Fruit fly (Drosophila melanogaster): ENCODE results near the gene GAA1.
A peak's percentile ranks its signal among the peaks of the same experiment; 100 is the strongest.

The GAA1 gene

dm6 chrX:5918499-5919126 is 45.5 kb upstream of the GAA1 start (continued):
- TF ChIP-seq twi (tag; optimal IDR thresholded peaks at IDR 0.05): peak; percentile 95
- TF ChIP-seq HmgZ (tag; optimal IDR thresholded peaks at IDR 0.05): peak; percentile 99
- peak; percentile 94 for TF ChIP-seq D19A (tag; optimal IDR thresholded peaks at IDR 0.05)
- TF ChIP-seq CG11696 (GFP tag; IDR thresholded peaks at IDR 0.05): peak; percentile 95
- TF ChIP-seq CG2116 (GFP tag; optimal IDR thresholded peaks at IDR 0.05): peak; percentile 84
- TF ChIP-seq CG11398 (GFP tag; optimal IDR thresholded peaks at IDR 0.05): peak; percentile 98
- peak; percentile 96 for TF ChIP-seq CG3065 (GFP tag; optimal IDR thresholded peaks at IDR 0.05)
- TF ChIP-seq CG13296 (GFP tag; optimal IDR thresholded peaks at IDR 0.05): peak; percentile 99
- TF ChIP-seq D19B (GFP tag; optimal IDR thresholded peaks at IDR 0.05): peak; percentile 95
- TF ChIP-seq fd3F (GFP tag; optimal IDR thresholded peaks at IDR 0.05): peak; percentile 98
- peak; percentile 99 for TF ChIP-seq Xrp1 (GFP tag; IDR thresholded peaks at IDR 0.05)
- TF ChIP-seq Lpt (GFP tag; optimal IDR thresholded peaks at IDR 0.05): no peak
- peak; percentile 95 for TF ChIP-seq Sox100B (GFP tag; optimal IDR thresholded peaks at IDR 0.05)
- TF ChIP-seq Fer3 (tag; optimal IDR thresholded peaks at IDR 0.05): peak; percentile 99
- peak in 1 of 3 experiments; percentile 95 for TF ChIP-seq lola (GFP tag; optimal IDR thresholded peaks at IDR 0.05)
- peak; percentile 98 for TF ChIP-seq CG10543 (GFP tag; optimal IDR thresholded peaks at IDR 0.05)
- TF ChIP-seq Sin3A (optimal IDR thresholded peaks at IDR 0.05): no peak
- peak; percentile 97 for TF ChIP-seq her (GFP tag; optimal IDR thresholded peaks at IDR 0.05)
- TF ChIP-seq ranshi (GFP tag; IDR thresholded peaks at IDR 0.05): peak; percentile 100
- peak; percentile 100 for TF ChIP-seq CG3726 (GFP tag; IDR thresholded peaks at IDR 0.05)
- peak; percentile 97 for TF ChIP-seq salm (tag; optimal IDR thresholded peaks at IDR 0.05)
- TF ChIP-seq HLH54F (GFP tag; optimal IDR thresholded peaks at IDR 0.05): peak; percentile 99
- TF ChIP-seq hb (GFP tag; IDR thresholded peaks at IDR 0.05; ENCODE audit: partially characterized antibody): peak; percentile 72; the same call in 2 of the 3 replicates
- peak; percentile 100 for TF ChIP-seq Med (GFP tag)
- TF ChIP-seq abd-A (tag; optimal IDR thresholded peaks at IDR 0.05): peak; percentile 93
- peak; percentile 93 for TF ChIP-seq CG6254 (GFP tag; optimal IDR thresholded peaks at IDR 0.05)
- peak; percentile 84 for TF ChIP-seq CG3995 (GFP tag; optimal IDR thresholded peaks at IDR 0.05)
- TF ChIP-seq CG2875 (GFP tag; optimal IDR thresholded peaks at IDR 0.05): peak; percentile 98
- peak; percentile 100 for TF ChIP-seq CG9932 (GFP tag; IDR thresholded peaks at IDR 0.05)
- TF ChIP-seq CG4404 (GFP tag; IDR thresholded peaks at IDR 0.05): peak; percentile 99
- peak; percentile 99 for TF ChIP-seq CG9215 (GFP tag; IDR thresholded peaks at IDR 0.05)
- TF ChIP-seq Sry-δ (GFP tag; optimal IDR thresholded peaks at IDR 0.05): peak; percentile 79
- TF ChIP-seq CG12659 (GFP tag; optimal IDR thresholded peaks at IDR 0.05): peak; percentile 99
- peak; percentile 98 for TF ChIP-seq Ssrp (tag; optimal IDR thresholded peaks at IDR 0.05)
- peak; percentile 82 for TF ChIP-seq CG6791 (GFP tag; IDR thresholded peaks at IDR 0.05; ENCODE audit: partially characterized antibody)
- peak; percentile 98 for TF ChIP-seq Ravus (GFP tag; IDR thresholded peaks at IDR 0.05)
- peak; percentile 95 for TF ChIP-seq CG15514 (GFP tag; optimal IDR thresholded peaks at IDR 0.05)
- TF ChIP-seq Spps (tag; optimal IDR thresholded peaks at IDR 0.05): peak; percentile 94
- TF ChIP-seq sima (GFP tag; optimal IDR thresholded peaks at IDR 0.05): peak; percentile 94
- peak; percentile 92 for TF ChIP-seq CG3163 (GFP tag; optimal IDR thresholded peaks at IDR 0.05)
- TF ChIP-seq CG12155 (GFP tag; optimal IDR thresholded peaks at IDR 0.05): peak; percentile 98
- TF ChIP-seq phol (tag; optimal IDR thresholded peaks at IDR 0.05): peak; percentile 97
- TF ChIP-seq mirr (GFP tag; optimal IDR thresholded peaks at IDR 0.05): peak; percentile 99
- TF ChIP-seq B-H1 (GFP tag; IDR thresholded peaks at IDR 0.05): peak; percentile 99
- peak; percentile 99 for TF ChIP-seq ind (GFP tag; optimal IDR thresholded peaks at IDR 0.05)
- no peak for TF ChIP-seq CG15479 (GFP tag; optimal IDR thresholded peaks at IDR 0.05)
- peak; percentile 100 for TF ChIP-seq CG32772 (GFP tag; IDR thresholded peaks at IDR 0.05)
- TF ChIP-seq CG17802 (tag; optimal IDR thresholded peaks at IDR 0.05): peak; percentile 90
- peak; percentile 97 for TF ChIP-seq CG17568 (GFP tag; optimal IDR thresholded peaks at IDR 0.05)
- TF ChIP-seq Camta (GFP tag; optimal IDR thresholded peaks at IDR 0.05): peak; percentile 99

Data from whole organism, embryonic.